Worm (Caenorhabditis elegans) whole organism, young adult: ENCODE data around the gene sru-4.
A peak's percentile ranks its signal among the peaks of the same experiment; 100 is the strongest.

Experiments
- B0336.3 ChIP-seq: fragments of 200-800 bp; sonication (Bioruptor generic); IDR thresholded peaks from 2 replicates; pipeline ENCODE4 v1.3.6; 2022; ENCODE audit warnings: missing genetic modification characterization, missing compliant biosample characterization
- F10E7.11 ChIP-seq: sonication (generic microtip); optimal IDR thresholded peaks from 2 replicates; lab custom pipeline; 2017; ENCODE audit warnings: mild to moderate bottlenecking, missing genetic modification characterization, moderate library complexity, missing compliant biosample characterization
- F22D6.2 ChIP-seq: sonication (generic microtip); optimal IDR thresholded peaks from 2 replicates; lab custom pipeline; 2016; ENCODE audit warnings: mild to moderate bottlenecking, missing genetic modification characterization, missing compliant biosample characterization
- F23B12.7 ChIP-seq: sonication (generic microtip); optimal IDR thresholded peaks from 2 replicates; lab custom pipeline; 2017; ENCODE audit warnings: missing genetic modification characterization, mild to moderate bottlenecking, missing compliant biosample characterization, antibody characterized with exemption, moderate library complexity; ENCODE audit not compliant: insufficient read depth
- F33H1.4 ChIP-seq: fragments of 200-800 bp; sonication (Bioruptor generic); IDR thresholded peaks from 2 replicates; pipeline ENCODE4 v1.3.6; 2022; ENCODE audit warnings: missing genetic modification reagents, missing genetic modification characterization, missing compliant biosample characterization
- F39B2.1 ChIP-seq: fragments of 200-800 bp; sonication (Bioruptor generic); IDR thresholded peaks from 2 replicates; pipeline ENCODE4 v1.3.6; 2022; ENCODE audit warnings: missing genetic modification reagents, missing genetic modification characterization, missing compliant biosample characterization
- F57A8.1 ChIP-seq: fragments of 200-800 bp; sonication (Bioruptor generic); optimal IDR thresholded peaks from 2 replicates; lab custom pipeline; 2018; ENCODE audit warnings: mild to moderate bottlenecking, missing genetic modification characterization, moderate library complexity, missing compliant biosample characterization
- F57C9.4 ChIP-seq: sonication (generic microtip); optimal IDR thresholded peaks from 2 replicates; lab custom pipeline; 2017; ENCODE audit warnings: mild to moderate bottlenecking, missing genetic modification characterization, missing compliant biosample characterization
- K11D2.4 ChIP-seq: fragments of 200-800 bp; sonication (Bioruptor generic); IDR thresholded peaks from 2 replicates; pipeline ENCODE4 v1.3.6; 2022; ENCODE audit warnings: missing genetic modification reagents, missing genetic modification characterization, missing compliant biosample characterization
- Y95B8A.8 ChIP-seq: fragments of 200-800 bp; sonication (Bioruptor generic); IDR thresholded peaks from 2 replicates; pipeline ENCODE4 v1.3.6; 2022; ENCODE audit warnings: missing genetic modification reagents, missing genetic modification characterization, missing compliant biosample characterization
- ZK185.1 ChIP-seq: sonication (generic microtip); optimal IDR thresholded peaks from 2 replicates; lab custom pipeline; 2016; ENCODE audit warnings: mild to moderate bottlenecking, missing genetic modification characterization, missing compliant biosample characterization; ENCODE audit not compliant: poor library complexity, severe bottlenecking
- akir-1 ChIP-seq: fragments of 200-800 bp; sonication (Bioruptor generic); optimal IDR thresholded peaks from 2 replicates; lab custom pipeline; 2018; ENCODE audit warnings: mild to moderate bottlenecking, missing genetic modification characterization, moderate library complexity, missing compliant biosample characterization
- attf-5 ChIP-seq: fragments of 200-800 bp; sonication (Bioruptor generic); optimal IDR thresholded peaks from 2 replicates; lab custom pipeline; 2018; ENCODE audit warnings: mild to moderate bottlenecking, missing genetic modification characterization, missing compliant biosample characterization
- attf-6 ChIP-seq: fragments of 200-800 bp; sonication (Bioruptor generic); IDR thresholded peaks from 2 replicates; pipeline ENCODE4 v1.3.6; 2022; ENCODE audit warnings: missing genetic modification reagents, missing genetic modification characterization, missing compliant biosample characterization
- cebp-1 ChIP-seq, 2 experiments: fragments of 200-800 bp in 1 of 2; sonication (Bioruptor generic) in 1 of 2; sonication (generic microtip) in 1 of 2; IDR thresholded peaks in 1 of 2; optimal IDR thresholded peaks in 1 of 2; 2 replicates each; pipeline versions ENCODE4 v1.3.6 to Lab custom; 2017 to 2022; ENCODE audit warnings: missing compliant biosample characterization in 2 of 2, missing genetic modification characterization in 2 of 2, mild to moderate bottlenecking in 1 of 2, missing genetic modification reagents in 1 of 2, moderate library complexity in 1 of 2
- ceh-27 ChIP-seq: fragments of 200-800 bp; sonication (Bioruptor generic); optimal IDR thresholded peaks from 2 replicates; lab custom pipeline; 2018; ENCODE audit warnings: mild to moderate bottlenecking, missing genetic modification characterization, moderate library complexity, missing compliant biosample characterization
- ceh-40 ChIP-seq: fragments of 200-800 bp; sonication (Bioruptor generic); IDR thresholded peaks from 2 replicates; pipeline ENCODE4 v1.3.6; 2022; ENCODE audit warnings: missing genetic modification characterization, missing compliant biosample characterization
- ceh-58 ChIP-seq: fragments of 200-800 bp; sonication (Bioruptor generic); IDR thresholded peaks from 2 replicates; pipeline ENCODE4 v1.3.6; 2022; ENCODE audit warnings: missing genetic modification characterization, missing compliant biosample characterization
- ceh-91 ChIP-seq: fragments of 200-800 bp; sonication (Bioruptor generic); IDR thresholded peaks from 2 replicates; pipeline ENCODE4 v1.3.6; 2022; ENCODE audit warnings: missing genetic modification reagents, missing genetic modification characterization, missing compliant biosample characterization
- die-1 ChIP-seq: sonication (generic microtip); optimal IDR thresholded peaks from 2 replicates; lab custom pipeline; 2016; ENCODE audit warnings: missing genotype, mild to moderate bottlenecking, missing genetic modification characterization, missing compliant biosample characterization
- egl-44 ChIP-seq: fragments of 200-800 bp; sonication (Bioruptor generic); IDR thresholded peaks from 2 replicates; pipeline ENCODE4 v1.3.6; 2022; ENCODE audit warnings: missing genetic modification reagents, missing genetic modification characterization, missing compliant biosample characterization
- ekl-4 ChIP-seq: fragments of 200-800 bp; sonication (Bioruptor generic); IDR thresholded peaks from 2 replicates; pipeline ENCODE4 v1.3.6; 2022; ENCODE audit warnings: missing genetic modification reagents, missing genetic modification characterization, missing compliant biosample characterization
- ets-4 ChIP-seq: fragments of 200-800 bp; sonication (Bioruptor generic); optimal IDR thresholded peaks from 2 replicates; lab custom pipeline; 2018; ENCODE audit warnings: mild to moderate bottlenecking, missing genetic modification characterization, missing compliant biosample characterization
- fkh-3 ChIP-seq: sonication (generic microtip); optimal IDR thresholded peaks from 2 replicates; lab custom pipeline; 2016; ENCODE audit warnings: mild to moderate bottlenecking, missing genetic modification characterization, missing compliant biosample characterization
- hlh-26 ChIP-seq: fragments of 200-800 bp; sonication (Bioruptor generic); conservative IDR thresholded peaks from 2 replicates; pipeline ENCODE4 v1.3.6; 2022; ENCODE audit warnings: missing genetic modification reagents, missing genetic modification characterization, missing compliant biosample characterization
- hmg-1.2 ChIP-seq: fragments of 200-800 bp; sonication (Bioruptor generic); IDR thresholded peaks from 2 replicates; pipeline ENCODE4 v1.3.6; 2022; ENCODE audit warnings: missing genetic modification reagents, missing genetic modification characterization, missing compliant biosample characterization
- hmg-20 ChIP-seq: fragments of 200-800 bp; sonication (Bioruptor generic); IDR thresholded peaks from 2 replicates; pipeline ENCODE4 v1.3.6; 2022; ENCODE audit warnings: missing genetic modification reagents, missing genetic modification characterization, missing compliant biosample characterization
- let-607 ChIP-seq, 2 experiments: fragments of 200-800 bp in 1 of 2; sonication (Bioruptor generic) in 1 of 2; sonication (generic microtip) in 1 of 2; optimal IDR thresholded peaks; 2 replicates each; lab custom pipeline; 2016 to 2018; ENCODE audit warnings: mild to moderate bottlenecking in 2 of 2, missing compliant biosample characterization in 2 of 2, missing genetic modification characterization in 2 of 2, moderate library complexity in 2 of 2, missing genotype in 1 of 2
- lsl-1 ChIP-seq: fragments of 200-800 bp; sonication (Bioruptor generic); optimal IDR thresholded peaks from 2 replicates; lab custom pipeline; 2018; ENCODE audit warnings: mild to moderate bottlenecking, missing genetic modification characterization, moderate library complexity, missing compliant biosample characterization
- lsy-27 ChIP-seq: sonication (generic microtip); optimal IDR thresholded peaks from 2 replicates; lab custom pipeline; 2017; ENCODE audit warnings: missing genetic modification characterization, mild to moderate bottlenecking, missing compliant biosample characterization, antibody characterized with exemption, missing genotype, borderline replicate concordance; ENCODE audit not compliant: insufficient read depth
- madf-3 ChIP-seq: fragments of 200-800 bp; sonication (Bioruptor generic); IDR thresholded peaks from 2 replicates; pipeline ENCODE4 v1.3.6; 2022; ENCODE audit warnings: missing genetic modification reagents, missing genetic modification characterization, missing compliant biosample characterization
- mes-4 ChIP-seq: sonication (generic microtip); optimal IDR thresholded peaks from 2 replicates; lab custom pipeline; 2016; ENCODE audit warnings: missing genotype, missing genetic modification characterization, missing compliant biosample characterization
- mxl-1 ChIP-seq: sonication (generic microtip); optimal IDR thresholded peaks from 2 replicates; lab custom pipeline; 2016; ENCODE audit warnings: missing genetic modification characterization, missing compliant biosample characterization
- nfya-2 ChIP-seq: fragments of 200-800 bp; sonication (Bioruptor generic); IDR thresholded peaks from 2 replicates; pipeline ENCODE4 v1.3.6; 2022; ENCODE audit warnings: missing genetic modification reagents, missing genetic modification characterization, missing compliant biosample characterization
- nhr-80 ChIP-seq: sonication (generic microtip); optimal IDR thresholded peaks from 2 replicates; lab custom pipeline; 2016; ENCODE audit warnings: missing genetic modification characterization, missing compliant biosample characterization
- pbrm-1 ChIP-seq: fragments of 200-800 bp; sonication (Bioruptor generic); IDR thresholded peaks from 2 replicates; pipeline ENCODE4 v1.3.6; 2022; ENCODE audit warnings: missing genetic modification reagents, missing genetic modification characterization, missing compliant biosample characterization
- rcor-1 ChIP-seq: fragments of 200-800 bp; sonication (Bioruptor generic); IDR thresholded peaks from 2 replicates; pipeline ENCODE4 v1.3.6; 2022; ENCODE audit warnings: missing genetic modification reagents, missing genetic modification characterization, missing compliant biosample characterization
- sea-2 ChIP-seq: fragments of 200-800 bp; sonication (Bioruptor generic); IDR thresholded peaks from 2 replicates; pipeline ENCODE4 v1.3.6; 2022; ENCODE audit warnings: missing genetic modification characterization, missing compliant biosample characterization
- snpc-4 ChIP-seq, 5 experiments: fragments of 150-350 bp in 1 of 5; sonication (generic microtip) in 4 of 5; optimal IDR thresholded peaks; 2 replicates each; lab custom pipeline; 2014 to 2018; ENCODE audit warnings: missing genetic modification characterization in 5 of 5, missing biosample characterization in 3 of 5, antibody characterized with exemption in 2 of 5, mild to moderate bottlenecking in 2 of 5, missing compliant biosample characterization in 2 of 5, missing genotype in 2 of 5, moderate library complexity in 2 of 5, missing genetic modification reagents in 1 of 5
- sptf-2 ChIP-seq: fragments of 200-800 bp; sonication (Bioruptor generic); optimal IDR thresholded peaks from 2 replicates; lab custom pipeline; 2018; ENCODE audit warnings: mild to moderate bottlenecking, missing genetic modification characterization, missing compliant biosample characterization
- tbp1 ChIP-seq: fragments of 200-800 bp; sonication (Bioruptor generic); optimal IDR thresholded peaks from 2 replicates; lab custom pipeline; 2018; ENCODE audit warnings: mild to moderate bottlenecking, missing genetic modification characterization, missing compliant biosample characterization
- tbx-9 ChIP-seq: sonication (generic microtip); optimal IDR thresholded peaks from 2 replicates; lab custom pipeline; 2016; ENCODE audit warnings: borderline replicate concordance, missing genetic modification characterization, inconsistent platforms, missing compliant biosample characterization
- xnd-1 ChIP-seq: sonication (generic microtip); optimal IDR thresholded peaks from 2 replicates; lab custom pipeline; 2016; ENCODE audit warnings: missing genotype, missing genetic modification reagents, missing genetic modification characterization, missing compliant biosample characterization
- ztf-18 ChIP-seq: sonication (generic microtip); optimal IDR thresholded peaks from 2 replicates; lab custom pipeline; 2016; ENCODE audit warnings: missing genotype, mild to moderate bottlenecking, missing genetic modification characterization, missing compliant biosample characterization
- ztf-3 ChIP-seq: fragments of 200-800 bp; sonication (Bioruptor generic); optimal IDR thresholded peaks from 2 replicates; lab custom pipeline; 2018; ENCODE audit warnings: mild to moderate bottlenecking, missing genetic modification characterization, missing compliant biosample characterization

The sru-4 gene

ce11 chrIV:9457400-9457799 is 40.8 kb upstream of the sru-4 start, which contains the start of gene cutl-17:
cutl-17 (minus strand) TSS chrIV:9457500.
- TF ChIP-seq F23B12.7 (no peak), ceh-91 (GFP tag; lab: Robert Waterston, UW) (no peak), K11D2.4 (GFP tag; lab: Robert Waterston, UW) (no peak), fkh-3 (tag; lab: Kevin White, UChicago) (no peak), ztf-3 (GFP tag; lab: Kevin White, UChicago) (no peak), ceh-27 (GFP tag; lab: Kevin White, UChicago) (no peak), lsy-27 (tag; lab: Kevin White, UChicago) (no peak)

- TF ChIP-seq ets-4, result no peak
- TF ChIP-seq F33H1.4, result peak; percentile 88
- TF ChIP-seq nfya-2 (GFP tag; lab: Robert Waterston, UW), result no peak
- TF ChIP-seq F57C9.4, result no peak
- no peak for TF ChIP-seq attf-6
- TF ChIP-seq tbx-9, result no peak
- peak; percentile 52 for TF ChIP-seq tbp1 (GFP tag; lab: Kevin White, UChicago)
- TF ChIP-seq rcor-1 (GFP tag; lab: Robert Waterston, UW), result no peak
- TF ChIP-seq Y95B8A.8, result no peak
- TF ChIP-seq die-1 (tag; lab: Kevin White, UChicago), result no peak
- no peak for TF ChIP-seq ztf-3 (GFP tag; lab: Kevin White, UChicago)
- no peak for TF ChIP-seq hlh-26 (GFP tag; lab: Robert Waterston, UW)
- TF ChIP-seq F57A8.1 (GFP tag; lab: Kevin White, UChicago), result no peak
- peak; percentile 59; the same call in 1 of the 2 replicates for TF ChIP-seq pbrm-1 (GFP tag; lab: Robert Waterston, UW)
- TF ChIP-seq hmg-1.2 (GFP tag; lab: Robert Waterston, UW), result peak; percentile 89
- no peak for TF ChIP-seq egl-44 (GFP tag; lab: Robert Waterston, UW)
- TF ChIP-seq ekl-4 (GFP tag; lab: Robert Waterston, UW), result 0 out of 2 replicates have a peak, but pooled peaks have one; percentile 10
- TF ChIP-seq hmg-20, result 0 out of 2 replicates have a peak, but pooled peaks have one; percentile 21
- no peak for TF ChIP-seq F10E7.11
- TF ChIP-seq ceh-40 (GFP tag; lab: Robert Waterston, UW), result no peak
- peak; percentile 13 for TF ChIP-seq snpc-4 (GFP tag; optimal IDR thresholded peaks at IDR 0.05; lab: Kevin White, UChicago)
- peak; percentile 70 to 80 (median 75) for TF ChIP-seq snpc-4 (tag; optimal IDR thresholded peaks at IDR 0.05; lab: Kevin White, UChicago)
- no peak for TF ChIP-seq akir-1 (GFP tag; lab: Kevin White, UChicago)
- TF ChIP-seq let-607 (tag; optimal IDR thresholded peaks at IDR 0.05; lab: Kevin White, UChicago), result peak; percentile 90 to 94
- no peak for TF ChIP-seq mxl-1 (tag; lab: Kevin White, UChicago)
- TF ChIP-seq sea-2, result no peak
- no peak for TF ChIP-seq ceh-58 (GFP tag; lab: Robert Waterston, UW)
- no peak for TF ChIP-seq madf-3 (GFP tag; lab: Robert Waterston, UW)
- TF ChIP-seq F39B2.1 (GFP tag; lab: Robert Waterston, UW), result no peak
- peak; percentile 16 for TF ChIP-seq nhr-80 (tag; lab: Kevin White, UChicago)
- TF ChIP-seq F22D6.2 (tag; lab: Kevin White, UChicago), result no peak
- peak; percentile 37 for TF ChIP-seq lsl-1 (GFP tag; lab: Kevin White, UChicago)
- TF ChIP-seq cebp-1 (GFP tag; IDR thresholded peaks at IDR 0.05; lab: Robert Waterston, UW), result no peak
- TF ChIP-seq cebp-1 (tag; optimal IDR thresholded peaks at IDR 0.05; lab: Kevin White, UChicago), result no peak
- TF ChIP-seq B0336.3 (GFP tag; lab: Robert Waterston, UW), result no peak
- TF ChIP-seq ZK185.1, result peak; percentile 38
- no peak for TF ChIP-seq mes-4
- peak; percentile 63 for TF ChIP-seq attf-5 (GFP tag; lab: Kevin White, UChicago)
- no peak for TF ChIP-seq sptf-2 (GFP tag; lab: Kevin White, UChicago)
- no peak for TF ChIP-seq ztf-18 (tag; lab: Kevin White, UChicago)
- TF ChIP-seq xnd-1 (tag; lab: Kevin White, UChicago), result no peak
These were observed 38.9 kb upstream of the sru-4 start, which contains the start of gene copb-2 for ce11 chrIV:9459224-9459781. copb-2 (plus strand) TSS chrIV:9459731.
